Worm (Caenorhabditis elegans) whole organism, late embryonic: ENCODE results near the gene F41G3.19.

Source experiments
- C38D4.7 ChIP-seq: fragments of 200-800 bp; sonication (Bioruptor generic); optimal IDR thresholded peaks from 2 replicates; lab custom pipeline; 2018; ENCODE audit warnings: mild to moderate bottlenecking, missing genetic modification characterization, moderate library complexity, missing compliant biosample characterization
- F13H6.1 ChIP-seq: sonication (generic microtip); optimal IDR thresholded peaks from 2 replicates; lab custom pipeline; 2016; ENCODE audit warnings: missing genetic modification characterization, missing compliant biosample characterization
- Y22D7AL.16 ChIP-seq: sonication (generic microtip); optimal IDR thresholded peaks from 2 replicates; lab custom pipeline; 2016; ENCODE audit warnings: missing genetic modification characterization, missing compliant biosample characterization
- ahr-1 ChIP-seq: sonication (generic microtip); optimal IDR thresholded peaks from 2 replicates; lab custom pipeline; 2016; ENCODE audit warnings: missing genetic modification characterization, missing compliant biosample characterization
- ceh-14 ChIP-seq: sonication (generic microtip); optimal IDR thresholded peaks from 2 replicates; lab custom pipeline; 2016; ENCODE audit warnings: missing genotype, missing genetic modification characterization, missing compliant biosample characterization
- ceh-18 ChIP-seq: sonication (generic microtip); optimal IDR thresholded peaks from 2 replicates; lab custom pipeline; 2016; ENCODE audit warnings: missing genetic modification characterization, missing compliant biosample characterization
- ceh-19 ChIP-seq: fragments of 200-800 bp; sonication (Bioruptor generic); optimal IDR thresholded peaks from 2 replicates; lab custom pipeline; 2018; ENCODE audit warnings: mild to moderate bottlenecking, missing genetic modification characterization, missing compliant biosample characterization
- ceh-24 ChIP-seq: sonication (generic microtip); optimal IDR thresholded peaks from 2 replicates; lab custom pipeline; 2016; ENCODE audit warnings: mild to moderate bottlenecking, missing genetic modification characterization, missing compliant biosample characterization
- ceh-31 ChIP-seq: sonication (generic microtip); optimal IDR thresholded peaks from 2 replicates; lab custom pipeline; 2016; ENCODE audit warnings: missing genetic modification characterization, missing compliant biosample characterization
- ceh-34 ChIP-seq: sonication (generic microtip); optimal IDR thresholded peaks from 2 replicates; lab custom pipeline; 2016; ENCODE audit warnings: mild to moderate bottlenecking, missing genetic modification characterization, missing compliant biosample characterization
- ceh-48 ChIP-seq: sonication (generic microtip); optimal IDR thresholded peaks from 2 replicates; lab custom pipeline; 2016; ENCODE audit warnings: missing genetic modification characterization, inconsistent platforms, missing compliant biosample characterization
- ceh-6 ChIP-seq: fragments of 200-800 bp; sonication (Bioruptor generic); optimal IDR thresholded peaks from 2 replicates; lab custom pipeline; 2018; ENCODE audit warnings: mild to moderate bottlenecking, missing genetic modification characterization, missing compliant biosample characterization
- ceh-9 ChIP-seq: sonication (generic microtip); optimal IDR thresholded peaks from 2 replicates; lab custom pipeline; 2016; ENCODE audit warnings: mild to moderate bottlenecking, missing genetic modification characterization, inconsistent platforms, missing compliant biosample characterization
- dmd-4 ChIP-seq: sonication (generic microtip); optimal IDR thresholded peaks from 2 replicates; lab custom pipeline; 2016; ENCODE audit warnings: borderline replicate concordance, missing genetic modification characterization, missing compliant biosample characterization
- dve-1 ChIP-seq: sonication (generic microtip); optimal IDR thresholded peaks from 2 replicates; lab custom pipeline; 2017; ENCODE audit warnings: antibody characterized with exemption, mild to moderate bottlenecking, missing genetic modification characterization, missing compliant biosample characterization
- elt-2 ChIP-seq: sonication (generic microtip); optimal IDR thresholded peaks from 2 replicates; lab custom pipeline; 2016; ENCODE audit warnings: missing genetic modification reagents, missing genetic modification characterization, missing compliant biosample characterization
- fkh-6 ChIP-seq: sonication (generic microtip); optimal IDR thresholded peaks from 2 replicates; lab custom pipeline; 2016; ENCODE audit warnings: missing genetic modification characterization, missing compliant biosample characterization
- gmeb-2 ChIP-seq: sonication (generic microtip); optimal IDR thresholded peaks from 2 replicates; lab custom pipeline; 2016; ENCODE audit warnings: missing genetic modification characterization, inconsistent platforms, missing compliant biosample characterization
- hlh-15 ChIP-seq: sonication (generic microtip); optimal IDR thresholded peaks from 2 replicates; lab custom pipeline; 2016; ENCODE audit warnings: missing genetic modification characterization, missing compliant biosample characterization
- hlh-30 ChIP-seq: sonication (generic microtip); optimal IDR thresholded peaks from 2 replicates; lab custom pipeline; 2017; ENCODE audit warnings: antibody characterized with exemption, missing genetic modification characterization, missing compliant biosample characterization; ENCODE audit not compliant: insufficient read depth
- hlh-6 ChIP-seq: sonication (generic microtip); optimal IDR thresholded peaks from 2 replicates; lab custom pipeline; 2016; ENCODE audit warnings: missing genotype, missing genetic modification characterization, missing compliant biosample characterization
- hlh-8 ChIP-seq: sonication (generic microtip); optimal IDR thresholded peaks from 2 replicates; lab custom pipeline; 2016; ENCODE audit warnings: missing genotype, missing genetic modification characterization, missing compliant biosample characterization
- lim-6 ChIP-seq: sonication (generic microtip); optimal IDR thresholded peaks from 2 replicates; lab custom pipeline; 2016; ENCODE audit warnings: missing genetic modification characterization, missing compliant biosample characterization
- lin-11 ChIP-seq: fragments of 200-800 bp; sonication (Bioruptor generic); optimal IDR thresholded peaks from 2 replicates; lab custom pipeline; 2018; ENCODE audit warnings: mild to moderate bottlenecking, missing genetic modification characterization, missing compliant biosample characterization
- nfya-1 ChIP-seq: sonication (generic microtip); optimal IDR thresholded peaks from 2 replicates; lab custom pipeline; 2017; ENCODE audit warnings: missing genetic modification characterization, mild to moderate bottlenecking, missing compliant biosample characterization, antibody characterized with exemption, moderate library complexity
- nhr-11 ChIP-seq: fragments of 150-350 bp; optimal IDR thresholded peaks from 2 replicates; lab custom pipeline; 2014; ENCODE audit warnings: missing biosample characterization, missing genetic modification characterization
- odd-2 ChIP-seq: sonication (generic microtip); optimal IDR thresholded peaks from 2 replicates; lab custom pipeline; 2017; ENCODE audit warnings: antibody characterized with exemption, mild to moderate bottlenecking, missing genetic modification characterization, missing compliant biosample characterization
- pax-1 ChIP-seq: fragments of 150-350 bp; optimal IDR thresholded peaks from 2 replicates; lab custom pipeline; 2014; ENCODE audit warnings: missing biosample characterization, missing genetic modification characterization
- pha-2 ChIP-seq: sonication (generic microtip); optimal IDR thresholded peaks from 2 replicates; lab custom pipeline; 2017; ENCODE audit warnings: mild to moderate bottlenecking, missing genetic modification characterization, missing compliant biosample characterization
- pqm-1 ChIP-seq: sonication (generic microtip); optimal IDR thresholded peaks from 2 replicates; lab custom pipeline; 2016; ENCODE audit warnings: missing genetic modification characterization, missing compliant biosample characterization
- sdc-2 ChIP-seq: sonication (generic microtip); optimal IDR thresholded peaks from 2 replicates; lab custom pipeline; 2016; ENCODE audit warnings: missing genotype, missing genetic modification characterization, missing compliant biosample characterization
- syd-9 ChIP-seq: sonication (generic microtip); optimal IDR thresholded peaks from 2 replicates; lab custom pipeline; 2016; ENCODE audit warnings: mild to moderate bottlenecking, missing genetic modification characterization, moderate library complexity, missing compliant biosample characterization
- tbx-7 ChIP-seq: sonication (generic microtip); optimal IDR thresholded peaks from 2 replicates; lab custom pipeline; 2016; ENCODE audit warnings: missing genotype, missing genetic modification characterization, missing compliant biosample characterization
- unc-3 ChIP-seq, 2 experiments: fragments of 200-800 bp in 1 of 2; sonication (Bioruptor generic) in 1 of 2; sonication (generic microtip) in 1 of 2; conservative IDR thresholded peaks in 1 of 2; optimal IDR thresholded peaks in 1 of 2; 2 replicates each; pipeline versions ENCODE4 v1.3.6 to Lab custom; 2016 to 2022; ENCODE audit warnings: missing compliant biosample characterization in 2 of 2, missing genetic modification characterization in 2 of 2, missing genetic modification reagents in 1 of 2
- unc-42 ChIP-seq: sonication (generic microtip); optimal IDR thresholded peaks from 2 replicates; lab custom pipeline; 2016; ENCODE audit warnings: missing genotype, missing genetic modification characterization, missing compliant biosample characterization
- unc-55 ChIP-seq: sonication (generic microtip); optimal IDR thresholded peaks from 2 replicates; lab custom pipeline; 2017; ENCODE audit warnings: missing biosample characterization, missing genetic modification reagents, missing genetic modification characterization
- unc-86 ChIP-seq: sonication (generic microtip); optimal IDR thresholded peaks from 2 replicates; lab custom pipeline; 2016; ENCODE audit warnings: missing genetic modification characterization, missing compliant biosample characterization
- zip-5 ChIP-seq: sonication (generic microtip); optimal IDR thresholded peaks from 2 replicates; lab custom pipeline; 2016; ENCODE audit warnings: missing genetic modification characterization, missing compliant biosample characterization
- ztf-16 ChIP-seq: sonication (generic microtip); optimal IDR thresholded peaks from 2 replicates; lab custom pipeline; 2017; ENCODE audit warnings: missing genetic modification characterization, missing compliant biosample characterization

F41G3.19 gene

DNA sequence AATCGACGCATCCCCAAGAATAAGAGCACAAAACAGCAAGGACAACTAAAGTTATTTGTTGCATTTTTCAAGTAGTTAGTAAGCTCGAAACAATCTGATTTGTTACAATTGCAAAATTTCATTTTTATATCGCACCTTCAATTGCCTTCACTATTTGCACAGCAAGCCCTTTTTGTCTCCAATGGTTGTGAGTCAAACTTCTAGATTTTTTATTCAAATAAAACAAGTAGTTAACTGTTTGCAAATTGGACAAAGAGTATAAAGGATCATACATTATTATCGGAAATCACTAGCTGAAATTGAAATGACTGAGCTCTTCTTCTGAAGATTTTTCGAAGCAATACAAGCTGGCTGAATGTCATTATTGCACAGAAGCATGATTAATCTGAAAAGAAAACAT lies 923 bp upstream of the F41G3.19 start, which contains the start of gene F41G3.21:
TSS of gene F41G3.21 (minus strand) at position 101 of the 400 bp plus-strand sequence.
- TF ChIP-seq hlh-6 (tag; lab: Kevin White, UChicago) (no peak), odd-2 (tag; lab: Kevin White, UChicago) (no peak), elt-2 (no peak), unc-55 (GFP tag; lab: Kevin White, UChicago) (no peak), ceh-34 (tag; lab: Kevin White, UChicago) (no peak), ztf-16 (tag; lab: Kevin White, UChicago) (no peak), gmeb-2 (tag; lab: Kevin White, UChicago) (no peak), F13H6.1 (tag; lab: Kevin White, UChicago) (no peak), ahr-1 (tag; lab: Kevin White, UChicago) (no peak), fkh-6 (no peak), C38D4.7 (GFP tag; lab: Kevin White, UChicago) (no peak)
- TF ChIP-seq, all 69 proteins: peak for 0

DNA sequence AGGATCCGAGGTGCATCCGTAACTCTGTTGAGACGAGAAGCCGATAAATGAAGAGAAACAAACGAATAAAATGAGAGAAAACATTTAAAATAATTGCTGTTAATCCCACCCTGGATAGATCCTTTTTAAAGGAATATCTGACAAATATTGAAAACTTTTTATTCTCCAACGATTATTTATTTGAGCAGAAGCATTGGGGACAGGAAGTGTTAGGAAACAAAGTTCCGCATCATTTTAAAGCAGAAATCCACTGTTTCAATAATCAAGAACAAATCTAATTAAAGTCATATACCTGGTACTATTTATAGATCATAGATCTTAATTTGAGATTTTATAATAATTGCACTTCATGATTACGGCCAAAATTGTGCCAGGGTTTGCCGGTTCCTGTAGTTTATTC lies 998 bp downstream of the F41G3.19 start, which contains the start of gene F41G3.20:
TSS of gene F41G3.20 (minus strand) at position 101 of the 400 bp plus-strand sequence.
- TF ChIP-seq zip-5 (tag; lab: Kevin White, UChicago) (no peak), unc-42 (tag; lab: Kevin White, UChicago) (no peak), gmeb-2 (tag; lab: Kevin White, UChicago) (no peak), ceh-18 (no peak), tbx-7 (tag; lab: Kevin White, UChicago) (no peak), ceh-14 (tag; lab: Kevin White, UChicago) (no peak), unc-86 (tag; lab: Kevin White, UChicago) (no peak), pqm-1 (tag; lab: Kevin White, UChicago) (no peak), dve-1 (tag; lab: Kevin White, UChicago) (no peak), lin-11 (tag; lab: Kevin White, UChicago) (no peak), ahr-1 (tag; lab: Kevin White, UChicago) (no peak), dmd-4 (tag; lab: Kevin White, UChicago) (no peak), hlh-15 (tag; lab: Kevin White, UChicago) (no peak), unc-3 (GFP tag; conservative IDR thresholded peaks at IDR 0.05; lab: Robert Waterston, UW) (no peak), unc-3 (tag; optimal IDR thresholded peaks at IDR 0.05; lab: Kevin White, UChicago) (no peak), C38D4.7 (GFP tag; lab: Kevin White, UChicago) (no peak), hlh-8 (tag; lab: Kevin White, UChicago) (no peak), hlh-30 (tag; lab: Kevin White, UChicago) (no peak), elt-2 (no peak), Y22D7AL.16 (tag; lab: Kevin White, UChicago) (no peak), ceh-9 (tag; lab: Kevin White, UChicago) (no peak)

DNA sequence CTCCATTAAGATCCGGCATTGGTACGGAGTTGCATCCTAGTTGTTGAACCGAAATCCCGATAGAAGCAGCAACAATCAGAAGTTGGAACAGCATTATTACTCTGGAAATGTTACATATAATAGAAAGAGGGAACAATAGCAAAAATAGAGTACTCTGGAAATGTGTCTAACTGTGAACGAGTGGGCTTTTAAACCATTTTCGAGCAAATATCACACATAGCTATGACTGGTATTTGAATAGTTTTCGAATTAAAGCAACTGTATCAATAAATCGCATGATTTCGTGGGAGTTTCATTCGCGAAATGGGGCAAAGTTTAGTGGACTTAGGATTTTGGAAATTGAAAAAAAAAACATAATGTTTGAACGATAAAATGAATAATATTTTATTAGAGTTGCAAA lies 2.5 kb downstream of the F41G3.19 start, which contains the start of gene F41G3.10:
TSS of gene F41G3.10 (minus strand) at position 101 of the 400 bp plus-strand sequence.
- TF ChIP-seq unc-86 (tag; lab: Kevin White, UChicago) (no peak), ceh-31 (tag; lab: Kevin White, UChicago) (no peak), ahr-1 (tag; lab: Kevin White, UChicago) (no peak), ceh-48 (tag; lab: Kevin White, UChicago) (no peak), nfya-1 (no peak), pha-2 (tag; lab: Kevin White, UChicago) (no peak), unc-42 (tag; lab: Kevin White, UChicago) (no peak)

DNA sequence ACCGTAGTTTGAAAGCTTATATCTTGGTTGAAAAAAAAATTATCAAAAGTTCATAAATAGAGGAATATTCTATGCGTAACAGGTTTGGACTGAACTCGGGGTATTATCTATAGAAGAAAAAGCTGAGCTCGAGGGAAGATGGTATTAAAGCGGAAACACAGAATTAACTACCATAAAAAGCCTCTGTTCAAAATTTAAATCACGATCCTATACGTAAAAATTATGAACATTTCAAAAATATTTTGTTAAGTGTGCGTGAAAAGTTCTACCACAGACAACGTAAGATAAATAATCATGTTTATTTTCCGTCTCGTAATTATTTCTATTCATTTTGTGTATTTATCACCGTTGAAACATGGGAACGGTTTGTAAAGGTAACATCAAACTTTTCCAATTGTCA lies 5.5 kb downstream of the F41G3.19 start, which contains the start of gene F41G3.5:
TSS of gene F41G3.5 (plus strand) at position 301 of the 400 bp plus-strand sequence.
- no peak for TF ChIP-seq unc-3 (GFP tag; conservative IDR thresholded peaks at IDR 0.05; lab: Robert Waterston, UW)
- no peak for TF ChIP-seq unc-3 (tag; optimal IDR thresholded peaks at IDR 0.05; lab: Kevin White, UChicago)
- no peak for TF ChIP-seq ceh-19 (GFP tag; lab: Kevin White, UChicago)
- TF ChIP-seq sdc-2 (tag; lab: Kevin White, UChicago): no peak
- no peak for TF ChIP-seq hlh-30 (tag; lab: Kevin White, UChicago)
- TF ChIP-seq ceh-6 (GFP tag; lab: Kevin White, UChicago): no peak
- TF ChIP-seq syd-9: no peak
- no peak for TF ChIP-seq ahr-1 (tag; lab: Kevin White, UChicago)
- no peak for TF ChIP-seq lim-6 (tag; lab: Kevin White, UChicago)
- TF ChIP-seq ceh-18: no peak
- TF ChIP-seq nhr-11 (tag; lab: Kevin White, UChicago): no peak
- no peak for TF ChIP-seq pax-1 (tag; lab: Kevin White, UChicago)
- TF ChIP-seq hlh-6 (tag; lab: Kevin White, UChicago): no peak
- TF ChIP-seq ceh-24 (tag; lab: Kevin White, UChicago): no peak
- TF ChIP-seq lin-11 (tag; lab: Kevin White, UChicago): no peak
- TF ChIP-seq unc-55 (GFP tag; lab: Kevin White, UChicago): no peak
- TF ChIP-seq, all 69 proteins: peak for 0
